Fruit fly (Drosophila melanogaster): ENCODE measurements around the gene Rrp6.

Rrp6 gene

dm6 chr3R:14847844-14848243 is 38.2 kb downstream of the Rrp6 start (continued):
- no peak for TF ChIP-seq CG34406 (GFP tag; optimal IDR thresholded peaks at IDR 0.05)
- TF ChIP-seq Met (GFP tag; optimal IDR thresholded peaks at IDR 0.05) = no peak
- peak; percentile 28 for TF ChIP-seq CG9139 (GFP tag; optimal IDR thresholded peaks at IDR 0.05)
- no peak for TF ChIP-seq Hr4 (GFP tag; optimal IDR thresholded peaks at IDR 0.05)
- no peak for TF ChIP-seq lz (GFP tag; optimal IDR thresholded peaks at IDR 0.05)
- no peak for TF ChIP-seq CG31627 (GFP tag; optimal IDR thresholded peaks at IDR 0.05)
- peak; percentile 58 for TF ChIP-seq dsx (GFP tag; optimal IDR thresholded peaks at IDR 0.05; ENCODE audit: poor library complexity, severe bottlenecking)
- TF ChIP-seq CG10669 (GFP tag; optimal IDR thresholded peaks at IDR 0.05) = peak; percentile 50
- TF ChIP-seq CG6792 (GFP tag; optimal IDR thresholded peaks at IDR 0.05) = no peak
- TF ChIP-seq CG3032 (tag; optimal IDR thresholded peaks at IDR 0.05) = peak; percentile 45
- peak; percentile 25; the same call in 1 of the 3 replicates for TF ChIP-seq CG6163 (GFP tag; IDR thresholded peaks at IDR 0.05)
- TF ChIP-seq OdsH (GFP tag; optimal IDR thresholded peaks at IDR 0.05) = peak; percentile 24
- no peak for TF ChIP-seq topi (GFP tag; optimal IDR thresholded peaks at IDR 0.05)
- no peak for TF ChIP-seq CG8319 (GFP tag; optimal IDR thresholded peaks at IDR 0.05)
- TF ChIP-seq dac (GFP tag; optimal IDR thresholded peaks at IDR 0.05) = no peak
- TF ChIP-seq CG15336 (GFP tag; IDR thresholded peaks at IDR 0.05) = peak; percentile 46; the same call in 1 of the 2 replicates
- TF ChIP-seq Hr38 (GFP tag; optimal IDR thresholded peaks at IDR 0.05) = no peak
- no peak for TF ChIP-seq Sox102F (GFP tag; optimal IDR thresholded peaks at IDR 0.05)

dm6 chr3R:14846924-14847599 is 39.0 kb downstream of the Rrp6 start:
- TF ChIP-seq pdm3 (GFP tag; optimal IDR thresholded peaks at IDR 0.05) (peak; percentile 73), Sox14 (GFP tag; optimal IDR thresholded peaks at IDR 0.05) (peak; percentile 72), Eip78C (GFP tag) (peak; percentile 94), fkh (GFP tag; optimal IDR thresholded peaks at IDR 0.05) (no peak), net (GFP tag; optimal IDR thresholded peaks at IDR 0.05) (peak; percentile 66), Gug (GFP tag; IDR thresholded peaks at IDR 0.05) (peak; percentile 71), OdsH (GFP tag; optimal IDR thresholded peaks at IDR 0.05) (peak; percentile 82), spab (GFP tag; optimal IDR thresholded peaks at IDR 0.05) (peak; percentile 40), ss (GFP tag; optimal IDR thresholded peaks at IDR 0.05) (no peak), Smox (GFP tag; optimal IDR thresholded peaks at IDR 0.05) (no peak), Ets21C (GFP tag; optimal IDR thresholded peaks at IDR 0.05) (no peak), lz (GFP tag; optimal IDR thresholded peaks at IDR 0.05) (peak; percentile 37), salr (GFP tag; optimal IDR thresholded peaks at IDR 0.05) (peak in 1 of 2 experiments; percentile 85), Hr38 (GFP tag; optimal IDR thresholded peaks at IDR 0.05) (peak; percentile 52), CG8119 (GFP tag; IDR thresholded peaks at IDR 0.05) (peak; percentile 86), CG3919 (GFP tag; optimal IDR thresholded peaks at IDR 0.05) (peak; percentile 86), esn (GFP tag; optimal IDR thresholded peaks at IDR 0.05) (no peak), acj6 (GFP tag; optimal IDR thresholded peaks at IDR 0.05) (peak; percentile 78), CG11294 (GFP tag; IDR thresholded peaks at IDR 0.05) (peak; percentile 57), CG6808 (GFP tag; optimal IDR thresholded peaks at IDR 0.05) (peak; percentile 45), CG11762 (GFP tag; optimal IDR thresholded peaks at IDR 0.05; ENCODE audit: insufficient read depth) (peak; percentile 68), CG6792 (GFP tag; optimal IDR thresholded peaks at IDR 0.05) (peak; percentile 69), CG31627 (GFP tag; optimal IDR thresholded peaks at IDR 0.05) (peak; percentile 21), achi (GFP tag; optimal IDR thresholded peaks at IDR 0.05) (peak; percentile 78), CG6854 (GFP tag; optimal IDR thresholded peaks at IDR 0.05) (no peak), CG10631 (GFP tag; optimal IDR thresholded peaks at IDR 0.05) (peak; percentile 77), Sox15 (GFP tag; optimal IDR thresholded peaks at IDR 0.05) (peak; percentile 32), CG6163 (GFP tag; IDR thresholded peaks at IDR 0.05) (peak; percentile 90), Lpt (GFP tag; optimal IDR thresholded peaks at IDR 0.05) (peak; percentile 83), CG11902 (GFP tag; optimal IDR thresholded peaks at IDR 0.05) (peak; percentile 42), eg (GFP tag; IDR thresholded peaks at IDR 0.05) (peak; percentile 86), CG10669 (GFP tag; optimal IDR thresholded peaks at IDR 0.05) (peak; percentile 57), CG7368 (GFP tag; optimal IDR thresholded peaks at IDR 0.05) (peak; percentile 63), CG34406 (GFP tag; optimal IDR thresholded peaks at IDR 0.05) (peak; percentile 67), CG8632 (GFP tag; optimal IDR thresholded peaks at IDR 0.05) (peak; percentile 52), CG16779 (tag; optimal IDR thresholded peaks at IDR 0.05) (peak; percentile 46), CG6276 (GFP tag; optimal IDR thresholded peaks at IDR 0.05) (peak; percentile 78), fd59A (GFP tag; optimal IDR thresholded peaks at IDR 0.05) (peak; percentile 13), CG9139 (GFP tag; optimal IDR thresholded peaks at IDR 0.05) (no peak), dac (GFP tag; optimal IDR thresholded peaks at IDR 0.05) (peak; percentile 86)

Measured in whole organism, prepupa.